Worm (Caenorhabditis elegans) whole organism, L4 larva: ENCODE measurements around the gene D1086.12.

Experiments
- D1046.2 ChIP-seq: fragments of 200-800 bp; sonication (Bioruptor generic); IDR thresholded peaks from 2 replicates; pipeline ENCODE4 v1.3.6; 2022; ENCODE audit warnings: missing genetic modification characterization, missing compliant biosample characterization
- F10B5.3 ChIP-seq: sonication (generic microtip); optimal IDR thresholded peaks from 2 replicates; lab custom pipeline; 2016; ENCODE audit warnings: mild to moderate bottlenecking, missing genetic modification characterization, missing compliant biosample characterization
- F44E2.7 ChIP-seq: fragments of 200-800 bp; sonication (Bioruptor generic); IDR thresholded peaks from 2 replicates; pipeline ENCODE4 v2.1.2; 2022; ENCODE audit warnings: missing genetic modification characterization, missing compliant biosample characterization
- F49E8.2 ChIP-seq: sonication (generic microtip); optimal IDR thresholded peaks from 2 replicates; lab custom pipeline; 2016; ENCODE audit warnings: missing compliant biosample characterization, mild to moderate bottlenecking, missing genetic modification characterization, borderline replicate concordance
- T20F7.1 ChIP-seq: fragments of 200-800 bp; sonication (Bioruptor generic); optimal IDR thresholded peaks from 2 replicates; lab custom pipeline; 2018; ENCODE audit warnings: mild to moderate bottlenecking, missing genetic modification characterization, missing compliant biosample characterization
- T26A8.4 ChIP-seq: fragments of 200-800 bp; sonication (Bioruptor generic); IDR thresholded peaks from 2 replicates; pipeline ENCODE4 v1.3.6; 2022; ENCODE audit warnings: missing genetic modification characterization, missing compliant biosample characterization
- Y105C5A.15 ChIP-seq: fragments of 200-800 bp; sonication (Bioruptor generic); IDR thresholded peaks from 2 replicates; pipeline ENCODE4 v1.3.6; 2022; ENCODE audit warnings: missing genetic modification characterization, missing compliant biosample characterization
- aha-1 ChIP-seq: fragments of 150-350 bp; peaks from one replicate; lab custom pipeline; 2014; ENCODE audit warnings: missing biosample characterization, missing genetic modification characterization
- aly-2 ChIP-seq: sonication (generic microtip); optimal IDR thresholded peaks from 2 replicates; lab custom pipeline; 2018; ENCODE audit warnings: missing biosample characterization, missing genetic modification characterization
- arid-1 ChIP-seq: fragments of 200-800 bp; sonication (Bioruptor generic); conservative IDR thresholded peaks from 2 replicates; pipeline ENCODE4 v1.3.6; 2022; ENCODE audit warnings: missing genetic modification reagents, missing genetic modification characterization, missing compliant biosample characterization
- ceh-82 ChIP-seq: sonication (generic microtip); optimal IDR thresholded peaks from 2 replicates; lab custom pipeline; 2017; ENCODE audit warnings: missing biosample characterization, missing genetic modification characterization
- cey-2 ChIP-seq: sonication (generic microtip); optimal IDR thresholded peaks from 3 replicates; lab custom pipeline; 2017; ENCODE audit warnings: missing genetic modification characterization, mild to moderate bottlenecking, missing compliant biosample characterization, antibody characterized with exemption, borderline replicate concordance; ENCODE audit not compliant: insufficient read depth
- daf-16 ChIP-seq, 3 experiments: sonication (generic microtip); optimal IDR thresholded peaks; 2 replicates each; lab custom pipeline; 2016 to 2017; ENCODE audit warnings: missing genetic modification characterization in 3 of 3, missing genetic modification reagents in 3 of 3, mild to moderate bottlenecking in 2 of 3, missing compliant biosample characterization in 2 of 3, missing biosample characterization in 1 of 3, moderate library complexity in 1 of 3
- dmd-6 ChIP-seq: fragments of 200-800 bp; sonication (Bioruptor generic); IDR thresholded peaks from 2 replicates; pipeline ENCODE4 v1.3.6; 2022; ENCODE audit warnings: missing genetic modification reagents, missing genetic modification characterization, missing compliant biosample characterization
- dpl-1 ChIP-seq: fragments of 150-350 bp; optimal IDR thresholded peaks from 2 replicates; lab custom pipeline; 2014; ENCODE audit warnings: missing biosample characterization, missing genetic modification reagents, missing genetic modification characterization
- dve-1 ChIP-seq: sonication (generic microtip); optimal IDR thresholded peaks from 2 replicates; lab custom pipeline; 2017; ENCODE audit warnings: antibody characterized with exemption, mild to moderate bottlenecking, missing genetic modification characterization, missing compliant biosample characterization; ENCODE audit not compliant: insufficient read depth
- egl-43 ChIP-seq: fragments of 200-800 bp; sonication (Bioruptor generic); IDR thresholded peaks from 2 replicates; pipeline ENCODE4 v1.3.6; 2022; ENCODE audit warnings: missing genetic modification reagents, missing genetic modification characterization, missing compliant biosample characterization
- fos-1 ChIP-seq: fragments of 150-350 bp; optimal IDR thresholded peaks from 2 replicates; lab custom pipeline; 2014; ENCODE audit warnings: missing biosample characterization, missing genetic modification characterization
- hif-1 ChIP-seq, 2 experiments: sonication (generic microtip); optimal IDR thresholded peaks; 2 replicates each; lab custom pipeline; 2016 to 2017; ENCODE audit warnings: missing compliant biosample characterization in 2 of 2, missing genetic modification characterization in 2 of 2, missing genetic modification reagents in 2 of 2, missing genotype in 2 of 2, mild to moderate bottlenecking in 1 of 2
- hlh-11 ChIP-seq: fragments of 200-800 bp; sonication (Bioruptor generic); optimal IDR thresholded peaks from 2 replicates; lab custom pipeline; 2018; ENCODE audit warnings: mild to moderate bottlenecking, missing genetic modification characterization, missing compliant biosample characterization
- jun-1 ChIP-seq: fragments of 150-350 bp; optimal IDR thresholded peaks from 2 replicates; lab custom pipeline; 2014; ENCODE audit warnings: missing biosample characterization, missing genetic modification reagents, missing genetic modification characterization
- madf-5 ChIP-seq, 2 experiments: fragments of 200-800 bp; sonication (Bioruptor generic); IDR thresholded peaks; 2 replicates each; pipeline ENCODE4 v1.3.6; 2022; ENCODE audit warnings: missing compliant biosample characterization in 2 of 2, missing genetic modification characterization in 2 of 2
- mep-1 ChIP-seq: fragments of 150-350 bp; sonication (generic microtip); optimal IDR thresholded peaks from 3 replicates; lab custom pipeline; 2014; ENCODE audit warnings: missing biosample characterization, missing genetic modification characterization
- mes-2 ChIP-seq: sonication (generic microtip); optimal IDR thresholded peaks from 2 replicates; lab custom pipeline; 2016; ENCODE audit warnings: missing genotype, mild to moderate bottlenecking, missing genetic modification characterization, missing compliant biosample characterization; ENCODE audit not compliant: poor library complexity, severe bottlenecking
- mxl-3 ChIP-seq: fragments of 200-800 bp; sonication (Bioruptor generic); optimal IDR thresholded peaks from 2 replicates; lab custom pipeline; 2018; ENCODE audit warnings: mild to moderate bottlenecking, missing genetic modification characterization, missing compliant biosample characterization
- nhr-102 ChIP-seq: sonication (generic microtip); optimal IDR thresholded peaks from 2 replicates; lab custom pipeline; 2016; ENCODE audit warnings: mild to moderate bottlenecking, missing genetic modification characterization, moderate library complexity, missing compliant biosample characterization
- nhr-111 ChIP-seq: fragments of 200-800 bp; sonication (Bioruptor generic); optimal IDR thresholded peaks from 2 replicates; lab custom pipeline; 2018; ENCODE audit warnings: mild to moderate bottlenecking, missing genetic modification characterization, missing compliant biosample characterization
- nhr-28 ChIP-seq: fragments of 150-350 bp; optimal IDR thresholded peaks from 2 replicates; lab custom pipeline; 2014; ENCODE audit warnings: missing biosample characterization, missing genetic modification characterization
- nhr-41 ChIP-seq: fragments of 200-800 bp; sonication (Bioruptor generic); IDR thresholded peaks from 2 replicates; pipeline ENCODE4 v1.3.6; 2022; ENCODE audit warnings: missing genetic modification reagents, missing genetic modification characterization, missing compliant biosample characterization
- nhr-48 ChIP-seq: sonication (generic microtip); optimal IDR thresholded peaks from 2 replicates; lab custom pipeline; 2016; ENCODE audit warnings: mild to moderate bottlenecking, missing genetic modification characterization, missing compliant biosample characterization
- nhr-77 ChIP-seq: fragments of 150-350 bp; optimal IDR thresholded peaks from 2 replicates; lab custom pipeline; 2014; ENCODE audit warnings: missing biosample characterization, missing genetic modification characterization
- pqm-1 ChIP-seq: sonication (generic microtip); optimal IDR thresholded peaks from 2 replicates; lab custom pipeline; 2017; ENCODE audit warnings: missing biosample characterization, missing genetic modification characterization
- rbr-2 ChIP-seq: sonication (generic microtip); optimal IDR thresholded peaks from 2 replicates; lab custom pipeline; 2016; ENCODE audit warnings: missing genotype, missing genetic modification characterization, missing compliant biosample characterization
- saeg-2 ChIP-seq: fragments of 200-800 bp; sonication (Bioruptor generic); IDR thresholded peaks from 2 replicates; pipeline ENCODE4 v1.3.6; 2022; ENCODE audit warnings: missing genetic modification reagents, missing genetic modification characterization, missing compliant biosample characterization
- sdz-12 ChIP-seq: fragments of 200-800 bp; sonication (Bioruptor generic); optimal IDR thresholded peaks from 2 replicates; lab custom pipeline; 2018; ENCODE audit warnings: mild to moderate bottlenecking, missing genetic modification characterization, missing compliant biosample characterization
- spr-1 ChIP-seq: sonication (generic microtip); optimal IDR thresholded peaks from 2 replicates; lab custom pipeline; 2016; ENCODE audit warnings: mild to moderate bottlenecking, missing genetic modification characterization, missing compliant biosample characterization
- spr-3 ChIP-seq: fragments of 200-800 bp; sonication (Bioruptor generic); optimal IDR thresholded peaks from 2 replicates; lab custom pipeline; 2018; ENCODE audit warnings: mild to moderate bottlenecking, missing genetic modification characterization, missing compliant biosample characterization
- tag-97 ChIP-seq: fragments of 200-800 bp; sonication (Bioruptor generic); IDR thresholded peaks from 2 replicates; pipeline ENCODE4 v1.3.6; 2022; ENCODE audit warnings: missing genetic modification characterization, missing compliant biosample characterization
- unc-39 ChIP-seq: sonication (generic microtip); optimal IDR thresholded peaks from 2 replicates; lab custom pipeline; 2017; ENCODE audit warnings: missing biosample characterization, missing genetic modification characterization
- unc-62 ChIP-seq, 3 experiments: fragments of 150-350 bp in 1 of 3; sonication (generic microtip); optimal IDR thresholded peaks in 2 of 3; peaks in 1 of 3; 1 replicate in 1 of 3; 2 replicates in 2 of 3; lab custom pipeline; 2014 to 2017; ENCODE audit warnings: missing biosample characterization in 3 of 3, missing genetic modification characterization in 3 of 3, missing genetic modification reagents in 3 of 3, missing genotype in 1 of 3
- zfp-3 ChIP-seq: fragments of 200-800 bp; sonication (Bioruptor generic); conservative IDR thresholded peaks from 2 replicates; pipeline ENCODE4 v1.3.6; 2022; ENCODE audit warnings: missing genetic modification reagents, missing genetic modification characterization, missing compliant biosample characterization
- ztf-11 ChIP-seq: fragments of 150-350 bp; optimal IDR thresholded peaks from 2 replicates; lab custom pipeline; 2014; ENCODE audit warnings: missing biosample characterization, missing genetic modification characterization

The D1086.12 gene

DNA sequence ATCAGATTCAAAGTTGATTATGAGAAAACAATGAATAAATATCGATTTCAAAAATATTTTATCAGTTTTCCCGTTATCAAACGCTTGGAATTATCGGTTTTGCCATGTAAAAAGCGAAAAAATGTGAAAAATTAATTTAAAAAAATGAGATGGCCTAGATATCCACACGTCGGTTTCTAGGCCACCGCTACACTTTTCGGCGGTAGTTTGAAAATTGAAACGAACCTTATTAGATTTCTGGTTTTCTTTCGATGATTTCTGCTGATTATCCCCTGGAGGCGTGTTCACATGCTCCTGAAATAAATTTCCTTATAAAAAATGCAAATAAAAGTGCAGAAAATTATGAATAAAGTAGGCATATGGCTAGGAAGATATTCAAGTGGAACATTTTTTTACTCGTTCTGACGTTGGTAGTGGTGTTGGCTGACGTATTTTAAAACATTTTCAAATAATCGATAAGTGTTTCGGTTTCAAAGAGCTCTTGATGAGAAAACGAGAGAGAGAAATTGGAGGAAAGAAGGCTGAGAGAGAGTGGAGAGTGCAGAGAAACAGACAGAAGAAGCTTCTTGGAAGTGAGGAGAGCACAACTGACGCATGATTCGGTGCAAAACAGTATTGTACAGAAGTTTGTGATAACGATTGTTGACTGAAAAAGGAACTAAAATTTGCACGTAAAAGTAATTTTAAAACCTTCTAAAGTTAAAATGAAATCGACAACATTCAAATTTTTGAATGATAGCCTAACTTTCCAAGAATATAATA lies 32.2 kb downstream of the D1086.12 start (continued):
- no peak for TF ChIP-seq sdz-12 (GFP tag; lab: Kevin White, UChicago)
- no peak for TF ChIP-seq saeg-2 (GFP tag; lab: Robert Waterston, UW)
- TF ChIP-seq hif-1 (tag; optimal IDR thresholded peaks at IDR 0.05; lab: Kevin White, UChicago): no peak
- TF ChIP-seq ztf-11 (tag; lab: Kevin White, UChicago): no peak
- no peak for TF ChIP-seq D1046.2
- TF ChIP-seq T26A8.4 (GFP tag; lab: Robert Waterston, UW): no peak
- no peak for TF ChIP-seq fos-1
- no peak for TF ChIP-seq spr-3 (GFP tag; lab: Kevin White, UChicago)
- no peak for TF ChIP-seq nhr-111 (GFP tag; lab: Kevin White, UChicago)
- no peak for TF ChIP-seq mep-1
- TF ChIP-seq T20F7.1: no peak
- peak; percentile 5 for TF ChIP-seq hlh-11 (tag; lab: Kevin White, UChicago)
- TF ChIP-seq spr-1 (tag; lab: Kevin White, UChicago): no peak
- TF ChIP-seq nhr-41 (GFP tag; lab: Robert Waterston, UW): no peak
- peak; percentile 43 for TF ChIP-seq dmd-6 (GFP tag; lab: Robert Waterston, UW)
- peak; percentile 29 for TF ChIP-seq nhr-28 (tag; lab: Kevin White, UChicago)
- TF ChIP-seq dpl-1 (GFP tag; lab: Kevin White, UChicago): peak; percentile 14
- TF ChIP-seq, all 104 proteins: peak for 7

DNA sequence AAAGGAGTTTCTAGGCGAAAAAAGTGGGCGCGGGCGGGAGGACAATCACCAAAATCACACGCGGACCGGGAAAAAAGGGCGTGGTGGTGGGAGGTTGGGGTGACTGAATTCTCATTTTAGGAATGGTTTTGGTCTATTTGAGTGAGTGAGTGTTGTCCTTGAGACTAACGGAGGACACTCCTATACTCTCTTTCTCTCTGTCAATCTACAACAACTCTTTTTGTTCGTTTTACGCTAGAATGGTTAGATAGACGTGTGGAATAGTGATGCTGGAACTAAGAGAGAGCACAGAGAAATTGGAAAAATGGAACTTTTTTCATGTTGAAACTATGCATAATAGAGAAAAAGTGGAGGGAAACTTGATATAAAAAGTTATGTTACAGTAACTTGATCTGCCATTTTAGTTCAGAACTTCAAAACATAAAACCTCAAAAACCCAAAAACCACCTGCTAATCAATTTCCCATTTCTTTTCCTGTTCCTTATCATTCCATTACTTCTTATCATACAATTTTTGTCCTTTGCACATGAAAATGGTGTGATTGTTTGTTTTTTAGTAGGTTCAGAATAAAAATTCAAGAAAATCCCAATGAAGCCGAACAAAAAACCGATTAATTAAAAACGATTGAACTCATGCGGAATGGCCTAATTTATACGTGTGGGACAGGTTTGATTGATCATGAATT lies 33.9 kb downstream of the D1086.12 start:
- TF ChIP-seq mxl-3 (GFP tag; lab: Kevin White, UChicago) (peak; percentile 12), pqm-1 (tag; lab: Kevin White, UChicago) (peak; percentile 91), daf-16 (GFP tag; optimal IDR thresholded peaks at IDR 0.05; lab: Kevin White, UChicago) (no peak), daf-16 (tag; optimal IDR thresholded peaks at IDR 0.05; lab: Kevin White, UChicago) (peak; percentile 58), nhr-77 (tag; lab: Kevin White, UChicago) (peak; percentile 48), dve-1 (peak; percentile 29), madf-5 (GFP tag; IDR thresholded peaks at IDR 0.05; lab: Robert Waterston, UW) (0 out of 4 replicates have a peak, but pooled peaks of 1 of the 2 experiments have one; percentile 13), F49E8.2 (tag; lab: Kevin White, UChicago) (no peak), F44E2.7 (GFP tag; lab: Robert Waterston, UW) (no peak), unc-39 (no peak), arid-1 (GFP tag; lab: Robert Waterston, UW) (no peak), nhr-28 (tag; lab: Kevin White, UChicago) (peak; percentile 57), ceh-82 (tag; lab: Kevin White, UChicago) (no peak), zfp-3 (no peak), egl-43 (no peak), Y105C5A.15 (GFP tag; lab: Robert Waterston, UW) (no peak), dmd-6 (GFP tag; lab: Robert Waterston, UW) (peak; percentile 72), rbr-2 (tag; lab: Kevin White, UChicago) (no peak), hlh-11 (tag; lab: Kevin White, UChicago) (peak; percentile 36), aha-1 (peak; percentile 76), tag-97 (GFP tag; lab: Robert Waterston, UW) (no peak), saeg-2 (GFP tag; lab: Robert Waterston, UW) (no peak), T20F7.1 (no peak), F10B5.3 (tag; lab: Kevin White, UChicago) (no peak)

DNA sequence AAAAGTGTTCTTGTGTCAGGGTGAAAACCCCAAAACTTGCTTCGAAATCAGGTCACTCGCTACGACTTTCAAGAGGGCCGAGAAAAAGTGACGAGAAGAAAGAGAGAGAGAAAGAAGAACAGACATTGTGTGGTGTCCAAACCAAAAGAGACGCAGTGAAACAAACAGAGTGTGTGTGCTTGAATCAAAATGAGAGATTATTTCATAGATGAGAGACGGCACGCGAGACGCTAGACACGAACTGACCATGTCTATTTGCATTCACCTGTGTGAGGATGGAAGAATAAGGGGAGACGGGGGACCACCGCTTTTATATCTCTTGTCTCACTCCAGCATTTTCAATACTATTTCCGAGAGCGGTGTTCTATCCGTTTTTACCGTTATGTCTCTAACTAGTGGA lies 35.2 kb downstream of the D1086.12 start:
- TF ChIP-seq pqm-1 (tag; lab: Kevin White, UChicago) (peak; percentile 39), unc-62 (GFP tag; optimal IDR thresholded peaks at IDR 0.05 in 1 of 2; lab: Kevin White, UChicago) (peak in 1 of 2 experiments; percentile 74), unc-62 (tag; optimal IDR thresholded peaks at IDR 0.05; lab: Kevin White, UChicago) (no peak), hlh-11 (tag; lab: Kevin White, UChicago) (peak; percentile 89), aly-2 (tag; lab: Kevin White, UChicago) (no peak), nhr-102 (tag; lab: Kevin White, UChicago) (peak; percentile 4), cey-2 (no peak), nhr-28 (tag; lab: Kevin White, UChicago) (peak; percentile 83), dpl-1 (GFP tag; lab: Kevin White, UChicago) (peak; percentile 48), nhr-48 (tag; lab: Kevin White, UChicago) (peak; percentile 53), spr-3 (GFP tag; lab: Kevin White, UChicago) (no peak), nhr-77 (tag; lab: Kevin White, UChicago) (peak; percentile 61), jun-1 (tag; lab: Kevin White, UChicago) (no peak), rbr-2 (tag; lab: Kevin White, UChicago) (peak; percentile 58), daf-16 (GFP tag; optimal IDR thresholded peaks at IDR 0.05; lab: Kevin White, UChicago) (no peak), daf-16 (tag; optimal IDR thresholded peaks at IDR 0.05; lab: Kevin White, UChicago) (peak; percentile 34), dmd-6 (GFP tag; lab: Robert Waterston, UW) (peak; percentile 68), mes-2 (peak; percentile 54), dve-1 (peak; percentile 65)
